Fruit fly (Drosophila melanogaster): ENCODE measurements around the gene CG8641.

- no peak for TF ChIP-seq psq (optimal IDR thresholded peaks at IDR 0.05)
- no peak for TF ChIP-seq insv (optimal IDR thresholded peaks at IDR 0.05)
- TF ChIP-seq Myc (optimal IDR thresholded peaks at IDR 0.05): no peak
- no peak for TF ChIP-seq Sin3A (optimal IDR thresholded peaks at IDR 0.05)
These were observed 27.2 kb upstream of the CG8641 start for dm6 chr3L:7104485-7104884.

All from Kc167 (cell line).